Worm (Caenorhabditis elegans): Measurements from ENCODE around the gene T22F3.11.

DNA sequence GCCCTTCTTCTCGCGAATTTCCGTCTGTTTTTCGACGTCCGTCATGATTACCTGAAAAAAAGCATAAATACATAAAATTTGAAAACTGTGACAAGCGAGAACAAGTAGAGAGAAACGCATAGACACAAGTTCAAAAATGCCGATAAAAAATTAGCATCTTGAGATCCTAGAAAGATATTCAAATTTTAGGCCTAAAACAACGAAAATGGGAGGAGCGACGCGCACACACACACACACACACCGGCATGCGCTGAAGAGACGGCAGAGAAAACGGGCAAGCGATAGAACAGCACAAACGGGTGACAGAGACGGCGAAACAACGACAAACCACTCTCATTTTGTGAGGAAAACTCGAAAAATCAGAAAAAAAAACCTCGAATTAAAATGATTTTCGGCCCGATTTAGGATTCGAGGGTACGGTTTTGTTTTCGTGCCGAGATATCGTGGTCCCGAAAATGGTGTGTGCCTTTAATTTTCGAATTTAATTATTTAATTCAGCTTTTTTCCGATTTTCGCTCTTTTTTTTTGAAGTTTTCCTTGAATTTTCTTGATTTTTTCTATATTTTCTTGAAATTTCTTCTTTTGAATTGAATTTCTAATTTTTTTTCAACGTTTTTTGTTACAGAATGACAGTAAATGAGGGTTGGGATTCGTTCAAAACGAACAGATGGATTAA, 28.2 kb downstream of the T22F3.11 start, which contains the start of the genes rpl-11.1 and T22F3.2:
- TF ChIP-seq dao-5 (tag; optimal IDR thresholded peaks at IDR 0.05), result no peak
- no peak for TF ChIP-seq him-1 (tag; optimal IDR thresholded peaks at IDR 0.05)
- no peak for TF ChIP-seq W03F9.2 (tag; optimal IDR thresholded peaks at IDR 0.05)
